Fruit fly (Drosophila melanogaster): ENCODE measurements around the gene mAcon1.

DNA sequence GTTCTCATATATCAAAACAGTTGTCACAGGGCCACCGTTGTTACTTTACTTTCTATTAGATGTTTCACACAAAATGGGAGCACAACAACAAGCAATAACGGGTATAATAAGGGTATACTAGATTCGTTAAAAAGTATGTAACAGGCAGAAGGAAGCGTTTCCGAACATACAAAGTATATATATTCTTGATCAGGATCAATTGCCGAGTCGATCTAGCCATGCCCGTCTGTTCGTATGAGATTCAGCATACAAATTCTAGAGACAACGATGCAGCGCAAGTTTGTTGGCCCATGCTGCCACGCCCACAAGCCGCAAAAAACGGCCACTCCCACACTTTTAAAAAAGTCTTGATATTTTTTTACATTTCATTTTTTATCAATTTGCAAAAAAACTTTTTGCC lies 31.9 kb downstream of the mAcon1 start, which contains the start of gene CG31624:
- TF ChIP-seq Myc (optimal IDR thresholded peaks at IDR 0.05) (no peak), h (optimal IDR thresholded peaks at IDR 0.05) (no peak)
